Worm (Caenorhabditis elegans): ENCODE results near the gene snb-1.

snb-1 gene

DNA sequence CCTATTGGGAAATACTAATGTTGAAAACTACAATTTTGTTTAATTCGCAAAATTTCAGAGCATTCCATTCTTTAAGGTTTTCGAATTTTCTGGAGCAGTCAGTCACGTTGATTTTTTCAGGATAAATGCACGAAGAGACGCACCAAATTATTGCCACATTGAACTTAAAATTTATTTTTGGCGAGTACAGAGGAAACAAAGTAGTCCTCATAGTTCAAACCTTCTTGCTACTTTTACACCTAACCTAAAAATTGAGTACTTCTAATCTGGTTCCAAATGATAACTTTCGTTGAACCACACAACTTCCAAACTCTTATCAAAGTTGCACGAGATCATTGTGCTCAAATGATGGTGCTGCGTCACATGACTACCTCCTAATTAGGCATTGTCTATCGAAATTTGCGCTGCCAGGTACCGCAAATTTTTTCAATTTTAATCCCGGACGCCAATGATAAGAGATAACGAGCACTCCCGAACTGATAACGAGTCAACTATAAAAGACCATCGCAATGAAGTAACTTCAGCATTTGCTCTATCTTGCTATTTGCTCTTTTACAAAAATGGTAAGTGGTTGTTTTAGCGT, 42.1 kb downstream of the snb-1 start, which contains the start of gene cpr-4:
Gene cpr-4, plus strand, starts transcription at position 523 of the 583 bp plus-strand sequence.
- TF ChIP-seq ref-1 (GFP tag; conservative IDR thresholded peaks at IDR 0.05) (no peak), flt-1 (GFP tag; IDR thresholded peaks at IDR 0.05) (no peak), tab-1 (GFP tag; IDR thresholded peaks at IDR 0.05) (no peak), cog-1 (tag; optimal IDR thresholded peaks at IDR 0.05) (no peak), med-1 (GFP tag; optimal IDR thresholded peaks at IDR 0.05; ENCODE audit: insufficient read depth) (no peak), T22C8.4 (GFP tag; IDR thresholded peaks at IDR 0.05) (no peak), ztf-23 (GFP tag; IDR thresholded peaks at IDR 0.05) (no peak), klf-2 (GFP tag; conservative IDR thresholded peaks at IDR 0.05) (no peak), ztf-29 (GFP tag; IDR thresholded peaks at IDR 0.05) (no peak)

DNA sequence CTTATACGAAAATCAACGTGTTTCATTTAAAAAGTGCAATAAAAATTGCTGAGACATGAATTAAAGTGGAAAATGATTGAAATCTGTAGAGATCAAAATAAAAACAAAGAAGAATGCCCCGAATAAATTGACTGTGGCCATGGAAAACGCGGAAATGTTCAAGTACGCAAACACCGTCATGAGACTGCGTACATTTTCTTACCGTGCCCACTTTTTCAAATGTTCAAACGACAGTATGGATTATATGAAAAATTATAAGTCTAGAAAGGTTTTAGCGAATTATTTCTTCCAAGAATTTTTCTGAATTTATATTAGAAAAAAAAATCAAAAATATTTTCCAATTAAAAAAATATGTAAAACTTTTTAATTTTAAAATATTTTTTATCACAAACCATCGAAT, 44.8 kb downstream of the snb-1 start:
- no peak for TF ChIP-seq flt-1 (GFP tag; IDR thresholded peaks at IDR 0.05)

DNA sequence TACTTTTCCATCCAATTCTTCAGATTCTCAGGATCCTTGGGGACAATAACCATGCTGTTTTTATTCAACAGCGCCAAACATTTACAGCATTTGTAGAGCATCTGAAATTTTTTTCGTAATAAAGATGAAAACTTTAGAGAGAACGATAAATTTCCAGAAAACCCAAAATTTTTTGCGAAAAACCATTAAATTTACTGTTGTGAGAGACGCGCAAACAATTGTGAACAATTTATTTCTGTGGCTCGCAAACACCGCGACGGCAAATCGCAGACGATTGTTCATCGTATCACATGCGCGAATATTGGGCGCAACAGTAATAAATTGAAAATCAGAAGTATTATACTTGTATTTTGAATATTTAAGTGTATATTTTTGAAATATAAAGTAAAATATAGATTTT, 45.2 kb downstream of the snb-1 start, which contains the start of gene gon-14:
Gene gon-14, minus strand, starts transcription at position 101 of the 400 bp plus-strand sequence.
- TF ChIP-seq cog-1 (tag; optimal IDR thresholded peaks at IDR 0.05) (no peak), ref-1 (GFP tag; conservative IDR thresholded peaks at IDR 0.05) (no peak), flt-1 (GFP tag; IDR thresholded peaks at IDR 0.05) (no peak), ztf-29 (GFP tag; IDR thresholded peaks at IDR 0.05) (no peak), med-1 (GFP tag; optimal IDR thresholded peaks at IDR 0.05; ENCODE audit: insufficient read depth) (no peak), ztf-23 (GFP tag; IDR thresholded peaks at IDR 0.05) (no peak), tab-1 (GFP tag; IDR thresholded peaks at IDR 0.05) (no peak), klf-2 (GFP tag; conservative IDR thresholded peaks at IDR 0.05) (no peak), T22C8.4 (GFP tag; IDR thresholded peaks at IDR 0.05) (no peak)

DNA sequence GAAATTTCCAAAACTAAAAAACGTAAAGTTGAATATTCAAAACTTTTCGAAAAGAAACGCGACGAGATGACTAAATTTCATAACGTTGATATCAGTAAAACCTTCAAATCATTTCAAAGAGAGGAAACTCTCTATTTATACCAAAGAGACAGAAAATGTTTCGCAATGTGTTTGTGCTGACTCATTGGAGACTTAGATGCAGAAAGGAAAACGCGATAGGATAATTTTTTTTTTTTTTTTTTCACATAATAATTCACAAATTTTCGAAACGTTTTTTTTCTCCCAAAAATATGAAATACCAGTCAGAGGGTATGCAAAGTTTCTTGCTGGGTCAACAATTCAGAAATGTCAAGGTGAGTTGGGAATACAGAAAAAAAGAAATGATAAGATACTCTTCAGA, 50.1 kb downstream of the snb-1 start:
- no peak for TF ChIP-seq flt-1 (GFP tag; IDR thresholded peaks at IDR 0.05)
- no peak for TF ChIP-seq ztf-29 (GFP tag; IDR thresholded peaks at IDR 0.05)
- no peak for TF ChIP-seq cog-1 (tag; optimal IDR thresholded peaks at IDR 0.05)
- no peak for TF ChIP-seq tab-1 (GFP tag; IDR thresholded peaks at IDR 0.05)
- TF ChIP-seq T22C8.4 (GFP tag; IDR thresholded peaks at IDR 0.05): no peak
- no peak for TF ChIP-seq klf-2 (GFP tag; conservative IDR thresholded peaks at IDR 0.05)
- no peak for TF ChIP-seq ref-1 (GFP tag; conservative IDR thresholded peaks at IDR 0.05)
- no peak for TF ChIP-seq med-1 (GFP tag; optimal IDR thresholded peaks at IDR 0.05; ENCODE audit: insufficient read depth)
- TF ChIP-seq ztf-23 (GFP tag; IDR thresholded peaks at IDR 0.05): no peak
